Worm (Caenorhabditis elegans) whole organism, L1 larva: Measurements from ENCODE around the gene nhr-14.

Experiments
- F16B12.6 ChIP-seq: fragments of 150-350 bp; optimal IDR thresholded peaks from 2 replicates; lab custom pipeline; 2014; ENCODE audit warnings: missing biosample characterization, missing genetic modification characterization
- ceh-82 ChIP-seq, 3 experiments: fragments of 150-350 bp in 1 of 3; sonication (generic microtip) in 2 of 3; optimal IDR thresholded peaks; 2 replicates each; lab custom pipeline; 2014 to 2017; ENCODE audit warnings: missing biosample characterization in 3 of 3, missing genetic modification characterization in 3 of 3
- fkh-10 ChIP-seq: sonication (generic microtip); optimal IDR thresholded peaks from 2 replicates; lab custom pipeline; 2017; ENCODE audit warnings: missing biosample characterization, missing genetic modification reagents, missing genetic modification characterization
- fkh-4 ChIP-seq: sonication (generic microtip); optimal IDR thresholded peaks from 2 replicates; lab custom pipeline; 2016; ENCODE audit warnings: missing compliant biosample characterization, missing genetic modification characterization, borderline replicate concordance
- hlh-17 ChIP-seq: fragments of 200-800 bp; sonication (Bioruptor generic); optimal IDR thresholded peaks from 2 replicates; lab custom pipeline; 2018; ENCODE audit warnings: missing genetic modification characterization, mild to moderate bottlenecking, missing compliant biosample characterization, moderate library complexity, borderline replicate concordance
- jun-1 ChIP-seq: fragments of 150-350 bp; optimal IDR thresholded peaks from 2 replicates; lab custom pipeline; 2014; ENCODE audit warnings: missing biosample characterization, missing genetic modification reagents, missing genetic modification characterization
- lsy-2 ChIP-seq, 2 experiments: fragments of 150-350 bp; optimal IDR thresholded peaks; 2 replicates each; lab custom pipeline; 2014; ENCODE audit warnings: missing biosample characterization in 2 of 2, missing genetic modification characterization in 2 of 2
- mdl-1 ChIP-seq, 2 experiments: fragments of 150-350 bp; optimal IDR thresholded peaks; 2 replicates each; lab custom pipeline; 2014 to 2017; ENCODE audit warnings: missing biosample characterization in 2 of 2, missing genetic modification characterization in 2 of 2, inconsistent platforms in 1 of 2
- nhr-85 ChIP-seq: sonication (generic microtip); peaks from one replicate; lab custom pipeline; 2016; ENCODE audit warnings: missing genetic modification characterization, inconsistent platforms, missing compliant biosample characterization
- snpc-4 ChIP-seq: fragments of 150-350 bp; optimal IDR thresholded peaks from 2 replicates; lab custom pipeline; 2014; ENCODE audit warnings: missing biosample characterization, missing genetic modification characterization
- unc-130 ChIP-seq: fragments of 150-350 bp; optimal IDR thresholded peaks from 2 replicates; lab custom pipeline; 2017; ENCODE audit warnings: missing biosample characterization, missing genetic modification characterization, inconsistent platforms
- unc-86 ChIP-seq: sonication (generic microtip); optimal IDR thresholded peaks from 2 replicates; lab custom pipeline; 2016; ENCODE audit warnings: missing genetic modification characterization, missing compliant biosample characterization
- ztf-11 ChIP-seq, 2 experiments: sonication (generic microtip); optimal IDR thresholded peaks; 2 replicates each; lab custom pipeline; 2016 to 2017; ENCODE audit warnings: missing genetic modification characterization in 2 of 2, missing biosample characterization in 1 of 2, missing compliant biosample characterization in 1 of 2

ce11 chrX:8499721-8500120 is 23.7 kb upstream of the nhr-14 start, which contains the start of gene grd-14:
- TF ChIP-seq ztf-11 (tag; optimal IDR thresholded peaks at IDR 0.05; lab: Kevin White, UChicago), result no peak
- TF ChIP-seq F16B12.6, result no peak
- TF ChIP-seq mdl-1 (tag; optimal IDR thresholded peaks at IDR 0.05; lab: Kevin White, UChicago), result no peak
- no peak for TF ChIP-seq snpc-4 (tag; lab: Kevin White, UChicago)
- no peak for TF ChIP-seq ceh-82 (tag; optimal IDR thresholded peaks at IDR 0.05; lab: Kevin White, UChicago)
- no peak for TF ChIP-seq unc-86 (tag; lab: Kevin White, UChicago)
- no peak for TF ChIP-seq fkh-10 (GFP tag; lab: Kevin White, UChicago)
- TF ChIP-seq lsy-2 (tag; optimal IDR thresholded peaks at IDR 0.05; lab: Kevin White, UChicago), result no peak
- TF ChIP-seq jun-1 (tag; lab: Kevin White, UChicago), result no peak
- TF ChIP-seq nhr-85 (tag; lab: Kevin White, UChicago), result no peak
- no peak for TF ChIP-seq unc-130 (tag; lab: Kevin White, UChicago)
- no peak for TF ChIP-seq fkh-4 (tag; lab: Kevin White, UChicago)
- TF ChIP-seq hlh-17, result no peak
